Worm (Caenorhabditis elegans): ENCODE data around the gene F14H3.5.

DNA sequence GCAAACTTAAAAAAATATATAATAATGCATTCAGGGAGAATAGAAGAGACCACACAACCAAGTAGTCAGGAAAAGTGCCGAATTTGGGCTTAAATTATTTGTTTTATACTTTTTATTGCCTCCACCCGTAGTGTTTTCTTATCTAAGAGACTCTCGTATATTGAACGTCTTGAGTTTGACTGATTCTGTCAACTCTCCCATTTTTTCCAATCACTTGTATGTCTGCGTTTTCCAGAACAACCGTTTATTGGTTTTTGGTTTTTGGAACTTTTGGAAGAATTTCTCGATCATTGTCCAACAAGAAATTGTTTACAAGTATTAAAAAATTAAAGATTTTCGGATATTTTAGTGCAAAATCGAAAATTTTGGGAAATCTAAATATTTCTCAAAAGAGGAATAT, 13.2 kb downstream of the F14H3.5 start:
- TF ChIP-seq ama-1 (optimal IDR thresholded peaks at IDR 0.05) (no peak), pros-1 (tag; optimal IDR thresholded peaks at IDR 0.05) (no peak), nhr-11 (tag; optimal IDR thresholded peaks at IDR 0.05) (no peak), unc-86 (tag; optimal IDR thresholded peaks at IDR 0.05) (no peak), pha-4 (tag; optimal IDR thresholded peaks at IDR 0.05) (no peak), nfya-1 (tag; optimal IDR thresholded peaks at IDR 0.05) (no peak), fkh-6 (tag; optimal IDR thresholded peaks at IDR 0.05) (no peak), rnt-1 (tag; optimal IDR thresholded peaks at IDR 0.05) (no peak), unc-55 (GFP tag; optimal IDR thresholded peaks at IDR 0.05) (no peak), pqm-1 (tag; optimal IDR thresholded peaks at IDR 0.05) (no peak), lin-11 (tag; optimal IDR thresholded peaks at IDR 0.05) (no peak), sox-4 (tag; optimal IDR thresholded peaks at IDR 0.05) (no peak), F13H6.1 (tag; optimal IDR thresholded peaks at IDR 0.05) (no peak), K09A11.1 (tag; optimal IDR thresholded peaks at IDR 0.05; ENCODE audit: insufficient read depth) (no peak)
